Worm (Caenorhabditis elegans): Measurements from ENCODE around the gene clec-124.

DNA sequence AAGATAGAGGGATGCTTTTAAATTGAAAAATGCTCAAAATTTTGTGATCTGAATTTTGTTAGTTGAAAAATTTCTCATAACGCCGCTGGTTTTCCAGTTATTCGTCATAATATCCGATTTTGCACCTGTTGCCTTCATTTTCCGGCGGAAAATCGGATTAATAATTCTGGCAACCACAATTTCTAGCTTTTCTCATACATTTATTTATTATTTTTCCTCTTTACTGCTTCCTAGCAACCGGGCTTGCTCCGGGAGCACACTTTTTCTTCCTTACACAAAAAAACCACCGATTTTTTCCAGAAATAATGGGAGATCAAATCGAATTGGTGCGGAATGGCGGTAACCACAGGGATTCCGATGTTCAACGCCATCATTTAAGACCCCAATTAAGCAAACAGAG, 17.9 kb downstream of the clec-124 start, which contains the start of gene F02E11.7:
- no peak for TF ChIP-seq lim-6 (tag; optimal IDR thresholded peaks at IDR 0.05)
- no peak for TF ChIP-seq hlh-15 (tag; optimal IDR thresholded peaks at IDR 0.05)
- TF ChIP-seq sox-4 (tag; optimal IDR thresholded peaks at IDR 0.05) = no peak
- no peak for TF ChIP-seq pha-2 (tag; optimal IDR thresholded peaks at IDR 0.05)
- no peak for TF ChIP-seq ets-4 (tag; optimal IDR thresholded peaks at IDR 0.05)
- TF ChIP-seq unc-3 (GFP tag; conservative IDR thresholded peaks at IDR 0.05) = no peak
- no peak for TF ChIP-seq unc-3 (tag; optimal IDR thresholded peaks at IDR 0.05)
- TF ChIP-seq lin-11 (tag; optimal IDR thresholded peaks at IDR 0.05) = no peak
- TF ChIP-seq pha-4 (tag; optimal IDR thresholded peaks at IDR 0.05) = no peak
- TF ChIP-seq fkh-6 (tag; optimal IDR thresholded peaks at IDR 0.05) = no peak
- no peak for TF ChIP-seq pqm-1 (tag; optimal IDR thresholded peaks at IDR 0.05)
